Worm (Caenorhabditis elegans) whole organism, L2 larva: ENCODE measurements around the gene T24B8.3.

Source experiments
- C34F6.9 ChIP-seq: fragments of 150-350 bp; optimal IDR thresholded peaks from 2 replicates; lab custom pipeline; 2014; ENCODE audit warnings: missing biosample characterization, missing genetic modification characterization
- F13H6.1 ChIP-seq: sonication (generic microtip); optimal IDR thresholded peaks from 2 replicates; lab custom pipeline; 2016; ENCODE audit warnings: missing genetic modification characterization, missing compliant biosample characterization
- R02D3.7 ChIP-seq: fragments of 150-350 bp; optimal IDR thresholded peaks from 2 replicates; lab custom pipeline; 2014; ENCODE audit warnings: missing biosample characterization, missing genetic modification characterization
- Y55F3AM.14 ChIP-seq: fragments of 200-800 bp; sonication (Bioruptor generic); optimal IDR thresholded peaks from 2 replicates; lab custom pipeline; 2018; ENCODE audit warnings: mild to moderate bottlenecking, missing genetic modification characterization, missing compliant biosample characterization
- ZK546.5 ChIP-seq: sonication (generic microtip); optimal IDR thresholded peaks from 2 replicates; lab custom pipeline; 2017; ENCODE audit warnings: missing biosample characterization, missing genetic modification characterization
- alr-1 ChIP-seq: fragments of 150-350 bp; optimal IDR thresholded peaks from 2 replicates; lab custom pipeline; 2014; ENCODE audit warnings: missing biosample characterization, missing genetic modification characterization
- aly-2 ChIP-seq: fragments of 150-350 bp; optimal IDR thresholded peaks from 2 replicates; lab custom pipeline; 2014; ENCODE audit warnings: missing biosample characterization, missing genetic modification characterization
- ama-1 ChIP-seq: fragments of 150-350 bp; optimal IDR thresholded peaks from 2 replicates; lab custom pipeline; 2018; ENCODE audit warnings: inconsistent platforms
- blmp-1 ChIP-seq: sonication (generic microtip); optimal IDR thresholded peaks from 2 replicates; lab custom pipeline; 2017; ENCODE audit warnings: missing genetic modification characterization, mild to moderate bottlenecking, missing compliant biosample characterization, antibody characterized with exemption, moderate library complexity; ENCODE audit not compliant: insufficient read depth
- ceh-16 ChIP-seq: fragments of 150-350 bp; optimal IDR thresholded peaks from 2 replicates; lab custom pipeline; 2014; ENCODE audit warnings: missing biosample characterization, missing genetic modification characterization
- ceh-82 ChIP-seq: fragments of 150-350 bp; optimal IDR thresholded peaks from 2 replicates; lab custom pipeline; 2014; ENCODE audit warnings: missing biosample characterization, missing genetic modification characterization
- crh-2 ChIP-seq: sonication (generic microtip); optimal IDR thresholded peaks from 2 replicates; lab custom pipeline; 2017; ENCODE audit warnings: missing biosample characterization, missing genetic modification characterization
- dmd-4 ChIP-seq: sonication (generic microtip); optimal IDR thresholded peaks from 2 replicates; lab custom pipeline; 2017; ENCODE audit warnings: missing biosample characterization, missing genetic modification characterization
- egl-27 ChIP-seq: sonication (generic microtip); optimal IDR thresholded peaks from 3 replicates; lab custom pipeline; 2017; ENCODE audit warnings: missing biosample characterization, missing genetic modification reagents, missing genetic modification characterization
- elt-1 ChIP-seq: fragments of 150-350 bp; optimal IDR thresholded peaks from 2 replicates; lab custom pipeline; 2014; ENCODE audit warnings: missing biosample characterization, missing genetic modification characterization
- elt-3 ChIP-seq: sonication (generic microtip); optimal IDR thresholded peaks from 2 replicates; lab custom pipeline; 2017; ENCODE audit warnings: missing biosample characterization, missing genetic modification characterization
- fos-1 ChIP-seq: fragments of 150-350 bp; optimal IDR thresholded peaks from 2 replicates; lab custom pipeline; 2014; ENCODE audit warnings: missing biosample characterization, missing genetic modification characterization
- gmeb-1 ChIP-seq: fragments of 150-350 bp; optimal IDR thresholded peaks from 2 replicates; lab custom pipeline; 2014; ENCODE audit warnings: missing biosample characterization, missing genetic modification characterization
- lin-11 ChIP-seq: fragments of 150-350 bp; sonication (generic microtip); optimal IDR thresholded peaks from 2 replicates; lab custom pipeline; 2014; ENCODE audit warnings: missing biosample characterization, missing genetic modification characterization, inconsistent platforms, mixed read lengths
- lin-13 ChIP-seq: fragments of 150-350 bp; optimal IDR thresholded peaks from 2 replicates; lab custom pipeline; 2014; ENCODE audit warnings: missing biosample characterization, missing genetic modification reagents, missing genetic modification characterization
- lin-39 ChIP-seq: fragments of 150-350 bp; optimal IDR thresholded peaks from 2 replicates; lab custom pipeline; 2014; ENCODE audit warnings: missing biosample characterization, missing genetic modification reagents, missing genetic modification characterization
- lsy-2 ChIP-seq, 2 experiments: fragments of 150-350 bp in 1 of 2; sonication (generic microtip) in 1 of 2; optimal IDR thresholded peaks; 2 replicates each; lab custom pipeline; 2014 to 2017; ENCODE audit warnings: missing biosample characterization in 2 of 2, missing genetic modification characterization in 2 of 2
- mab-5 ChIP-seq: fragments of 150-350 bp; optimal IDR thresholded peaks from 2 replicates; lab custom pipeline; 2014; ENCODE audit warnings: missing biosample characterization, missing genetic modification characterization
- mbf-1 ChIP-seq: sonication (generic microtip); optimal IDR thresholded peaks from 2 replicates; lab custom pipeline; 2017; ENCODE audit warnings: missing biosample characterization, missing genetic modification characterization
- mdl-1 ChIP-seq, 2 experiments: fragments of 150-350 bp in 1 of 2; sonication (generic microtip) in 1 of 2; optimal IDR thresholded peaks; 2 replicates each; lab custom pipeline; 2017; ENCODE audit warnings: missing biosample characterization in 2 of 2, missing genetic modification characterization in 2 of 2
- nhr-10 ChIP-seq: sonication (generic microtip); optimal IDR thresholded peaks from 2 replicates; lab custom pipeline; 2017; ENCODE audit warnings: missing biosample characterization, missing genetic modification characterization
- nhr-11 ChIP-seq: fragments of 150-350 bp; optimal IDR thresholded peaks from 2 replicates; lab custom pipeline; 2014; ENCODE audit warnings: missing biosample characterization, missing genetic modification characterization
- nhr-12 ChIP-seq: fragments of 150-350 bp; optimal IDR thresholded peaks from 2 replicates; lab custom pipeline; 2014; ENCODE audit warnings: missing biosample characterization, missing genetic modification characterization
- nhr-129 ChIP-seq: fragments of 150-350 bp; optimal IDR thresholded peaks from 2 replicates; lab custom pipeline; 2014; ENCODE audit warnings: missing biosample characterization, missing genetic modification characterization
- nhr-21 ChIP-seq: fragments of 150-350 bp; optimal IDR thresholded peaks from 2 replicates; lab custom pipeline; 2014; ENCODE audit warnings: missing biosample characterization, missing genetic modification characterization
- nhr-23 ChIP-seq: fragments of 150-350 bp; optimal IDR thresholded peaks from 2 replicates; lab custom pipeline; 2014; ENCODE audit warnings: missing biosample characterization, missing genetic modification reagents, missing genetic modification characterization
- nhr-237 ChIP-seq: fragments of 150-350 bp; optimal IDR thresholded peaks from 2 replicates; lab custom pipeline; 2014; ENCODE audit warnings: missing biosample characterization, missing genetic modification characterization
- nhr-25 ChIP-seq: fragments of 150-350 bp; sonication (generic microtip); optimal IDR thresholded peaks from 3 replicates; lab custom pipeline; 2014; ENCODE audit warnings: missing biosample characterization, missing genetic modification characterization
- nhr-6 ChIP-seq: fragments of 150-350 bp; optimal IDR thresholded peaks from 2 replicates; lab custom pipeline; 2014; ENCODE audit warnings: missing biosample characterization, missing genetic modification characterization
- nhr-77 ChIP-seq: fragments of 150-350 bp; optimal IDR thresholded peaks from 2 replicates; lab custom pipeline; 2014; ENCODE audit warnings: missing biosample characterization, missing genetic modification characterization
- peb-1 ChIP-seq: fragments of 150-350 bp; optimal IDR thresholded peaks from 2 replicates; lab custom pipeline; 2014; ENCODE audit warnings: missing biosample characterization, missing genetic modification characterization
- sem-4 ChIP-seq: fragments of 150-350 bp; optimal IDR thresholded peaks from 2 replicates; lab custom pipeline; 2014; ENCODE audit warnings: missing biosample characterization, missing genetic modification reagents, missing genetic modification characterization
- skn-1 ChIP-seq: sonication (generic microtip); optimal IDR thresholded peaks from 2 replicates; lab custom pipeline; 2017; ENCODE audit warnings: missing biosample characterization, missing genetic modification characterization
- sma-3 ChIP-seq: sonication (generic microtip); optimal IDR thresholded peaks from 2 replicates; lab custom pipeline; 2016; ENCODE audit warnings: missing genetic modification reagents, missing genetic modification characterization, missing compliant biosample characterization
- sma-9 ChIP-seq, 2 experiments: fragments of 150-350 bp in 1 of 2; sonication (generic microtip) in 1 of 2; optimal IDR thresholded peaks; 2 replicates each; lab custom pipeline; 2014 to 2016; ENCODE audit warnings: missing genetic modification characterization in 2 of 2, mild to moderate bottlenecking in 1 of 2, missing biosample characterization in 1 of 2, missing compliant biosample characterization in 1 of 2, missing genetic modification reagents in 1 of 2, moderate library complexity in 1 of 2
- snpc-4 ChIP-seq: fragments of 150-350 bp; optimal IDR thresholded peaks from 2 replicates; lab custom pipeline; 2014; ENCODE audit warnings: missing biosample characterization, missing genetic modification characterization
- unc-39 ChIP-seq: fragments of 150-350 bp; optimal IDR thresholded peaks from 2 replicates; lab custom pipeline; 2014; ENCODE audit warnings: missing biosample characterization, missing genetic modification characterization
- unc-55 ChIP-seq: fragments of 150-350 bp; sonication (generic microtip); optimal IDR thresholded peaks from 3 replicates; lab custom pipeline; 2014; ENCODE audit warnings: missing biosample characterization, missing genetic modification reagents, missing genetic modification characterization
- unc-62 ChIP-seq: fragments of 150-350 bp; optimal IDR thresholded peaks from 2 replicates; lab custom pipeline; 2014; ENCODE audit warnings: missing biosample characterization, missing genetic modification reagents, missing genetic modification characterization
- zag-1 ChIP-seq: fragments of 150-350 bp; optimal IDR thresholded peaks from 2 replicates; lab custom pipeline; 2014; ENCODE audit warnings: missing biosample characterization, missing genetic modification characterization
- ztf-1 ChIP-seq: fragments of 200-800 bp; sonication (Bioruptor generic); conservative IDR thresholded peaks from 2 replicates; pipeline ENCODE4 v1.3.6; 2022; ENCODE audit warnings: missing genetic modification characterization, missing compliant biosample characterization
- ztf-11 ChIP-seq: sonication (generic microtip); optimal IDR thresholded peaks from 2 replicates; lab custom pipeline; 2017; ENCODE audit warnings: missing biosample characterization, missing genetic modification characterization
- ztf-4 ChIP-seq: fragments of 150-350 bp; optimal IDR thresholded peaks from 2 replicates; lab custom pipeline; 2014; ENCODE audit warnings: missing biosample characterization, missing genetic modification characterization

T24B8.3 gene

DNA sequence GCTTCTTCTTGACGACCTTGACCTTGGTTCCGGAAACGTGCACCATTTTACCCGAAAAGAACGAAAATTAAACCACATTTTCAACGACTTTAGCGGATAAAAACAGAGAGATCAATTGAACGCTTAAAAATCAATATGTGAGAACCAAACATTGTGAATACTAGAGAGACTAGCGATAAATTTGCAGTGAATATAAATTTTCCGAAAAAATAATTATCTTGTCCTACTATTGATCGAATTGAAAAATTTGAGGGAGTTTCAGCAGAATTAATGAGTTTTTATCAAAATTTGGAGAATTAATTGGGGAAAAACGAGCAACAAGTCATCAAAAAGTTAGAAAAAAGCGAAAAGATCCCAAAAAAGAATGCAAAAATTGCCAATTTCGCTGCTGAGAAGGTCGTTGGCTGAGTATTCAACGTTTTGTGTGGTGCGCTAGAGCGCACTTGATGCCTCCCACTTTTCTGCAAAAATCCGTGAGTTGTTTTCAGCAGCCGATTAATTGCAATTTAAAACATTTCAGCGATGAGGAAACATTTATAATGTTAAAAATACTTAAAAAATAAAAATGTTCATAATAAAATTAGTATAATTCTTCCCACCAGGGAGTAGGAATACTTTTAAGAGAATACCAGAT is 3.8 kb downstream of the T24B8.3 start, which contains the start of gene rpl-32:
rpl-32 (minus strand) TSS at position 51 of the 634 bp plus-strand sequence.
- TF ChIP-seq nhr-23, result no peak
- TF ChIP-seq R02D3.7, result no peak
- no peak for TF ChIP-seq mdl-1 (tag; optimal IDR thresholded peaks at IDR 0.05; lab: Kevin White, UChicago)
- TF ChIP-seq F13H6.1 (tag; lab: Kevin White, UChicago), result peak; percentile 63
- TF ChIP-seq fos-1 (tag; lab: Kevin White, UChicago), result peak; percentile 82
- TF ChIP-seq mab-5 (tag; lab: Kevin White, UChicago), result no peak
- no peak for TF ChIP-seq nhr-237 (tag; lab: Kevin White, UChicago)
- peak; percentile 33 for TF ChIP-seq ama-1
- no peak for TF ChIP-seq skn-1 (tag; lab: Kevin White, UChicago)
- TF ChIP-seq snpc-4, result no peak
- peak; percentile 8 for TF ChIP-seq ceh-16 (tag; lab: Kevin White, UChicago)
- no peak for TF ChIP-seq aly-2 (tag; lab: Kevin White, UChicago)
- TF ChIP-seq ZK546.5 (tag; lab: Kevin White, UChicago), result no peak
- TF ChIP-seq mbf-1 (tag; lab: Kevin White, UChicago), result no peak
- TF ChIP-seq nhr-21 (tag; lab: Kevin White, UChicago), result peak; percentile 46
- no peak for TF ChIP-seq nhr-10 (tag; lab: Kevin White, UChicago)
- TF ChIP-seq lin-39, result no peak
- TF ChIP-seq blmp-1 (tag; lab: Kevin White, UChicago), result peak; percentile 56
- no peak for TF ChIP-seq elt-1 (tag; lab: Kevin White, UChicago)
- no peak for TF ChIP-seq nhr-11
- peak; percentile 73 for TF ChIP-seq sma-3 (GFP tag; lab: Kevin White, UChicago)
- no peak for TF ChIP-seq peb-1 (tag; lab: Kevin White, UChicago)
- TF ChIP-seq ztf-11, result no peak
- no peak for TF ChIP-seq egl-27 (tag; lab: Kevin White, UChicago)
- peak; percentile 72 for TF ChIP-seq nhr-25 (tag; lab: Kevin White, UChicago)
- peak; percentile 91 for TF ChIP-seq unc-55 (GFP tag; lab: Kevin White, UChicago)
- no peak for TF ChIP-seq ztf-1 (GFP tag; lab: Robert Waterston, UW)
- TF ChIP-seq sem-4 (tag; lab: Kevin White, UChicago), result peak; percentile 67
- TF ChIP-seq elt-3 (tag; lab: Kevin White, UChicago), result no peak
- peak; percentile 86 for TF ChIP-seq lin-11 (tag; lab: Kevin White, UChicago)
- peak; percentile 69 for TF ChIP-seq gmeb-1
- peak; percentile 43 to 89 for TF ChIP-seq lsy-2 (tag; optimal IDR thresholded peaks at IDR 0.05; lab: Kevin White, UChicago)
- peak; percentile 90 for TF ChIP-seq nhr-129 (tag; lab: Kevin White, UChicago)
- TF ChIP-seq Y55F3AM.14 (GFP tag; lab: Kevin White, UChicago), result no peak
- no peak for TF ChIP-seq nhr-77 (tag; lab: Kevin White, UChicago)
- TF ChIP-seq ceh-82, result no peak
- peak; percentile 91 for TF ChIP-seq C34F6.9 (tag; lab: Kevin White, UChicago)
- TF ChIP-seq sma-9 (GFP tag; optimal IDR thresholded peaks at IDR 0.05; lab: Kevin White, UChicago), result peak; percentile 74
- no peak for TF ChIP-seq sma-9 (tag; optimal IDR thresholded peaks at IDR 0.05; lab: Kevin White, UChicago)
- peak; percentile 34 for TF ChIP-seq zag-1 (tag; lab: Kevin White, UChicago)
- no peak for TF ChIP-seq unc-62
- peak; percentile 26 for TF ChIP-seq nhr-6 (tag; lab: Kevin White, UChicago)
- peak; percentile 64 for TF ChIP-seq ztf-4 (tag; lab: Kevin White, UChicago)
- peak; percentile 92 for TF ChIP-seq crh-2 (tag; lab: Kevin White, UChicago)
- TF ChIP-seq unc-39, result no peak
- TF ChIP-seq alr-1 (tag; lab: Kevin White, UChicago), result no peak
- no peak for TF ChIP-seq dmd-4 (tag; lab: Kevin White, UChicago)
- TF ChIP-seq lin-13 (GFP tag; lab: Kevin White, UChicago), result peak; percentile 78
- no peak for TF ChIP-seq nhr-12 (tag; lab: Kevin White, UChicago)
- TF ChIP-seq, all 48 proteins: peak for 21
